Worm (Caenorhabditis elegans) whole organism, mixed stage, embryonic: ENCODE results near the gene mtm-6.
A peak's percentile ranks its signal among the peaks of the same experiment; 100 is the strongest.

Experiments used
- M03D4.4 ChIP-seq: sonication (generic microtip); optimal IDR thresholded peaks from 2 replicates; lab custom pipeline; 2017; ENCODE audit warnings: mild to moderate bottlenecking, missing genetic modification characterization, missing compliant biosample characterization
- bed-3 ChIP-seq: fragments of 200-800 bp; sonication (Bioruptor generic); optimal IDR thresholded peaks from 3 replicates; lab custom pipeline; 2018; ENCODE audit warnings: mild to moderate bottlenecking, missing genetic modification characterization, moderate library complexity, missing compliant biosample characterization
- blmp-1 ChIP-seq: fragments of 150-350 bp; optimal IDR thresholded peaks from 2 replicates; lab custom pipeline; 2014; ENCODE audit warnings: missing biosample characterization, missing genetic modification characterization
- ceh-39 ChIP-seq: fragments of 150-350 bp; optimal IDR thresholded peaks from 2 replicates; lab custom pipeline; 2014; ENCODE audit warnings: missing biosample characterization, missing genetic modification characterization
- ceh-43 ChIP-seq: fragments of 200-800 bp; sonication (Bioruptor generic); optimal IDR thresholded peaks from 2 replicates; lab custom pipeline; 2018; ENCODE audit warnings: mild to moderate bottlenecking, missing genetic modification characterization, moderate library complexity, missing compliant biosample characterization
- ceh-83 ChIP-seq: fragments of 200-800 bp; sonication (Bioruptor generic); optimal IDR thresholded peaks from 2 replicates; lab custom pipeline; 2018; ENCODE audit warnings: mild to moderate bottlenecking, missing genetic modification characterization, missing compliant biosample characterization
- ces-1 ChIP-seq: fragments of 150-350 bp; optimal IDR thresholded peaks from 2 replicates; lab custom pipeline; 2014; ENCODE audit warnings: missing biosample characterization, missing genetic modification reagents, missing genetic modification characterization
- cnd-1 ChIP-seq: fragments of 200-800 bp; sonication (Bioruptor generic); optimal IDR thresholded peaks from 2 replicates; lab custom pipeline; 2018; ENCODE audit warnings: mild to moderate bottlenecking, missing genetic modification characterization, missing compliant biosample characterization
- drap-1 ChIP-seq: fragments of 200-800 bp; sonication (Bioruptor generic); optimal IDR thresholded peaks from 3 replicates; lab custom pipeline; 2018; ENCODE audit warnings: mild to moderate bottlenecking, missing genetic modification characterization, missing compliant biosample characterization
- elt-1 ChIP-seq: sonication (generic microtip); optimal IDR thresholded peaks from 2 replicates; lab custom pipeline; 2017; ENCODE audit warnings: missing genetic modification characterization, mild to moderate bottlenecking, missing compliant biosample characterization, antibody characterized with exemption, moderate library complexity, borderline replicate concordance; ENCODE audit not compliant: insufficient read depth
- elt-3 ChIP-seq: fragments of 150-350 bp; optimal IDR thresholded peaks from 2 replicates; lab custom pipeline; 2014; ENCODE audit warnings: missing biosample characterization, missing genetic modification characterization
- flh-1 ChIP-seq: fragments of 200-800 bp; sonication (Bioruptor generic); optimal IDR thresholded peaks from 2 replicates; lab custom pipeline; 2018; ENCODE audit warnings: mild to moderate bottlenecking, missing genetic modification characterization, moderate library complexity, missing compliant biosample characterization
- ham-2 ChIP-seq: fragments of 200-800 bp; sonication (Bioruptor generic); optimal IDR thresholded peaks from 2 replicates; lab custom pipeline; 2018; ENCODE audit warnings: mild to moderate bottlenecking, missing genetic modification characterization, missing compliant biosample characterization
- hlh-1 ChIP-seq: fragments of 150-350 bp; optimal IDR thresholded peaks from 2 replicates; lab custom pipeline; 2014; ENCODE audit warnings: missing biosample characterization, missing genetic modification reagents, missing genetic modification characterization
- lin-13 ChIP-seq: fragments of 150-350 bp; optimal IDR thresholded peaks from 2 replicates; lab custom pipeline; 2014; ENCODE audit warnings: missing biosample characterization, missing genetic modification characterization
- lin-32 ChIP-seq: fragments of 200-800 bp; sonication (Bioruptor generic); optimal IDR thresholded peaks from 2 replicates; lab custom pipeline; 2018; ENCODE audit warnings: mild to moderate bottlenecking, missing genetic modification characterization, missing compliant biosample characterization
- lsy-2 ChIP-seq: fragments of 150-350 bp; optimal IDR thresholded peaks from 2 replicates; lab custom pipeline; 2014; ENCODE audit warnings: missing biosample characterization, missing genetic modification characterization
- mep-1 ChIP-seq: fragments of 150-350 bp; optimal IDR thresholded peaks from 2 replicates; lab custom pipeline; 2017; ENCODE audit warnings: missing biosample characterization, missing genetic modification reagents, missing genetic modification characterization, inconsistent platforms
- nhr-12 ChIP-seq: fragments of 150-350 bp; optimal IDR thresholded peaks from 2 replicates; lab custom pipeline; 2014; ENCODE audit warnings: missing biosample characterization, missing genetic modification characterization
- nhr-2 ChIP-seq: fragments of 150-350 bp; optimal IDR thresholded peaks from 2 replicates; lab custom pipeline; 2014; ENCODE audit warnings: missing biosample characterization, missing genetic modification characterization
- nhr-237 ChIP-seq: fragments of 150-350 bp; optimal IDR thresholded peaks from 2 replicates; lab custom pipeline; 2014; ENCODE audit warnings: missing biosample characterization, missing genetic modification characterization
- nhr-28 ChIP-seq: fragments of 150-350 bp; optimal IDR thresholded peaks from 2 replicates; lab custom pipeline; 2014; ENCODE audit warnings: missing biosample characterization, missing genetic modification characterization
- pha-4 ChIP-seq: fragments of 150-350 bp; optimal IDR thresholded peaks from 2 replicates; lab custom pipeline; 2018; ENCODE audit warnings: missing biosample characterization, missing genetic modification reagents, missing genetic modification characterization
- sem-2 ChIP-seq: fragments of 200-800 bp; sonication (Bioruptor generic); optimal IDR thresholded peaks from 2 replicates; lab custom pipeline; 2018; ENCODE audit warnings: mild to moderate bottlenecking, missing genetic modification characterization, missing compliant biosample characterization
- snpc-4 ChIP-seq: fragments of 150-350 bp; optimal IDR thresholded peaks from 2 replicates; lab custom pipeline; 2014; ENCODE audit warnings: missing biosample characterization, missing genetic modification characterization
- tbx-8 ChIP-seq: fragments of 200-800 bp; sonication (Bioruptor generic); optimal IDR thresholded peaks from 2 replicates; lab custom pipeline; 2018; ENCODE audit warnings: mild to moderate bottlenecking, missing genetic modification characterization, moderate library complexity, missing compliant biosample characterization
- unc-120 ChIP-seq: sonication (generic microtip); optimal IDR thresholded peaks from 2 replicates; lab custom pipeline; 2017; ENCODE audit warnings: missing genetic modification characterization, missing compliant biosample characterization; ENCODE audit not compliant: poor library complexity, severe bottlenecking
- unc-39 ChIP-seq: fragments of 150-350 bp; optimal IDR thresholded peaks from 2 replicates; lab custom pipeline; 2014; ENCODE audit warnings: missing biosample characterization, missing genetic modification characterization
- unc-62 ChIP-seq: fragments of 150-350 bp; optimal IDR thresholded peaks from 2 replicates; lab custom pipeline; 2014; ENCODE audit warnings: missing biosample characterization, missing genetic modification reagents, missing genetic modification characterization
- zip-8 ChIP-seq: fragments of 150-350 bp; optimal IDR thresholded peaks from 2 replicates; lab custom pipeline; 2014; ENCODE audit warnings: missing biosample characterization, missing genetic modification characterization
- ztf-11 ChIP-seq: fragments of 150-350 bp; optimal IDR thresholded peaks from 2 replicates; lab custom pipeline; 2014; ENCODE audit warnings: missing biosample characterization, missing genetic modification characterization

mtm-6 gene

ce11 chrIII:13310552-13310951, 36.3 kb upstream of the mtm-6 start:
- TF ChIP-seq nhr-12 (tag; lab: Kevin White, UChicago) = no peak
- TF ChIP-seq mep-1 (tag; lab: Kevin White, UChicago) = no peak
- TF ChIP-seq ham-2 (GFP tag; lab: Kevin White, UChicago) = no peak
- TF ChIP-seq tbx-8 (GFP tag; lab: Kevin White, UChicago) = no peak
- TF ChIP-seq zip-8 (tag; lab: Kevin White, UChicago) = no peak
- peak; percentile 14 for TF ChIP-seq nhr-237 (tag; lab: Kevin White, UChicago)
- no peak for TF ChIP-seq unc-120 (tag; lab: Kevin White, UChicago)

- TF ChIP-seq pha-4 (tag; lab: Kevin White, UChicago) (no peak), M03D4.4 (no peak), bed-3 (GFP tag; lab: Kevin White, UChicago) (no peak), ztf-11 (tag; lab: Kevin White, UChicago) (no peak), elt-3 (tag; lab: Kevin White, UChicago) (no peak), unc-39 (tag; lab: Kevin White, UChicago) (no peak), blmp-1 (tag; lab: Kevin White, UChicago) (no peak), ceh-83 (GFP tag; lab: Kevin White, UChicago) (no peak), elt-1 (no peak), lin-13 (tag; lab: Kevin White, UChicago) (no peak), ceh-43 (GFP tag; lab: Kevin White, UChicago) (no peak), mep-1 (tag; lab: Kevin White, UChicago) (peak; percentile 28), cnd-1 (tag; lab: Kevin White, UChicago) (no peak), drap-1 (no peak), flh-1 (GFP tag; lab: Kevin White, UChicago) (no peak), nhr-237 (tag; lab: Kevin White, UChicago) (peak; percentile 24), snpc-4 (tag; lab: Kevin White, UChicago) (no peak), lin-32 (no peak), hlh-1 (no peak), tbx-8 (GFP tag; lab: Kevin White, UChicago) (no peak), ceh-39 (tag; lab: Kevin White, UChicago) (peak; percentile 79), nhr-2 (tag; lab: Kevin White, UChicago) (no peak), ces-1 (GFP tag; lab: Kevin White, UChicago) (peak; percentile 65), unc-120 (tag; lab: Kevin White, UChicago) (no peak), lsy-2 (peak; percentile 25), unc-62 (no peak), zip-8 (tag; lab: Kevin White, UChicago) (no peak)
Observed at ce11 chrIII:13313788-13314187, 33.1 kb upstream of the mtm-6 start, which contains the start of gene Y43F4B.10. Gene Y43F4B.10 (plus strand): TSS chrIII:13314068.

- TF ChIP-seq elt-1 = no peak
- no peak for TF ChIP-seq ces-1 (GFP tag; lab: Kevin White, UChicago)
- TF ChIP-seq nhr-237 (tag; lab: Kevin White, UChicago) = no peak
- no peak for TF ChIP-seq drap-1
- TF ChIP-seq cnd-1 (tag; lab: Kevin White, UChicago) = no peak
- no peak for TF ChIP-seq unc-120 (tag; lab: Kevin White, UChicago)
Observed at ce11 chrIII:13314636-13315035, 32.2 kb upstream of the mtm-6 start.

ce11 chrIII:13315071-13315470, 31.8 kb upstream of the mtm-6 start, which contains the start of gene dph-7:
Gene dph-7 (plus strand): TSS chrIII:13315123.
- TF ChIP-seq flh-1 (GFP tag; lab: Kevin White, UChicago) (no peak), unc-120 (tag; lab: Kevin White, UChicago) (no peak), hlh-1 (no peak), nhr-28 (tag; lab: Kevin White, UChicago) (no peak), sem-2 (GFP tag; lab: Kevin White, UChicago) (no peak)
- TF ChIP-seq, all 35 proteins: peak for 0

ce11 chrIII:13316935-13317334, 29.9 kb upstream of the mtm-6 start:
- TF ChIP-seq zip-8 (tag; lab: Kevin White, UChicago) (no peak), mep-1 (tag; lab: Kevin White, UChicago) (peak; percentile 9), M03D4.4 (no peak)
